Worm (Caenorhabditis elegans) whole organism, L3 larva: ENCODE data around the gene acr-20.

Experiments
- R02D3.7 ChIP-seq: fragments of 150-350 bp; optimal IDR thresholded peaks from 2 replicates; lab custom pipeline; 2014; ENCODE audit warnings: missing biosample characterization, missing genetic modification characterization
- ZK546.5 ChIP-seq: sonication (generic microtip); optimal IDR thresholded peaks from 2 replicates; lab custom pipeline; 2017; ENCODE audit warnings: missing biosample characterization, missing genetic modification characterization
- aly-2 ChIP-seq: fragments of 150-350 bp; optimal IDR thresholded peaks from 2 replicates; lab custom pipeline; 2014; ENCODE audit warnings: missing biosample characterization, missing genetic modification characterization
- ama-1 ChIP-seq: fragments of 150-350 bp; optimal IDR thresholded peaks from 2 replicates; lab custom pipeline; 2018
- ceh-16 ChIP-seq: sonication (generic microtip); optimal IDR thresholded peaks from 2 replicates; lab custom pipeline; 2017; ENCODE audit warnings: missing biosample characterization, missing genetic modification characterization
- ceh-28 ChIP-seq: fragments of 150-350 bp; optimal IDR thresholded peaks from 2 replicates; lab custom pipeline; 2014; ENCODE audit warnings: missing biosample characterization, missing genetic modification reagents, missing genetic modification characterization
- ceh-82 ChIP-seq: fragments of 150-350 bp; optimal IDR thresholded peaks from 2 replicates; lab custom pipeline; 2014; ENCODE audit warnings: missing biosample characterization, missing genetic modification characterization
- ceh-9 ChIP-seq: sonication (generic microtip); optimal IDR thresholded peaks from 2 replicates; lab custom pipeline; 2018; ENCODE audit warnings: missing biosample characterization, missing genetic modification characterization
- daf-12 ChIP-seq: fragments of 150-350 bp; optimal IDR thresholded peaks from 2 replicates; lab custom pipeline; 2014; ENCODE audit warnings: missing biosample characterization, missing genetic modification reagents, missing genetic modification characterization
- egl-27 ChIP-seq: sonication (generic microtip); optimal IDR thresholded peaks from 4 replicates; lab custom pipeline; 2017; ENCODE audit warnings: missing biosample characterization, missing genetic modification reagents, missing genetic modification characterization
- egl-5 ChIP-seq: fragments of 150-350 bp; optimal IDR thresholded peaks from 2 replicates; lab custom pipeline; 2017; ENCODE audit warnings: missing biosample characterization, missing genetic modification reagents, missing genetic modification characterization, inconsistent platforms
- elt-1 ChIP-seq: fragments of 150-350 bp; optimal IDR thresholded peaks from 2 replicates; lab custom pipeline; 2014; ENCODE audit warnings: missing biosample characterization, missing genetic modification characterization
- elt-2 ChIP-seq: sonication (generic microtip); optimal IDR thresholded peaks from 2 replicates; lab custom pipeline; 2016; ENCODE audit warnings: missing genetic modification reagents, mild to moderate bottlenecking, missing genetic modification characterization, missing compliant biosample characterization
- elt-3 ChIP-seq, 3 experiments: fragments of 150-350 bp in 1 of 3; sonication (generic microtip) in 2 of 3; optimal IDR thresholded peaks; 2 replicates in 2 of 3; 4 replicates in 1 of 3; lab custom pipeline; 2014 to 2017; ENCODE audit warnings: missing biosample characterization in 3 of 3, missing genetic modification characterization in 3 of 3
- eor-1 ChIP-seq, 2 experiments: fragments of 150-350 bp; optimal IDR thresholded peaks; 2 replicates each; lab custom pipeline; 2014 to 2018; ENCODE audit warnings: missing biosample characterization in 2 of 2, missing genetic modification characterization in 2 of 2
- fkh-10 ChIP-seq: sonication (generic microtip); optimal IDR thresholded peaks from 2 replicates; lab custom pipeline; 2017; ENCODE audit warnings: missing biosample characterization, missing genetic modification reagents, missing genetic modification characterization
- fkh-2 ChIP-seq: fragments of 150-350 bp; optimal IDR thresholded peaks from 2 replicates; lab custom pipeline; 2014; ENCODE audit warnings: missing biosample characterization, missing genetic modification reagents, missing genetic modification characterization
- fos-1 ChIP-seq: fragments of 150-350 bp; optimal IDR thresholded peaks from 2 replicates; lab custom pipeline; 2014; ENCODE audit warnings: missing biosample characterization, missing genetic modification characterization
- hmg-11 ChIP-seq: sonication (generic microtip); optimal IDR thresholded peaks from 2 replicates; lab custom pipeline; 2016; ENCODE audit warnings: missing genetic modification characterization, missing compliant biosample characterization
- jun-1 ChIP-seq: fragments of 150-350 bp; optimal IDR thresholded peaks from 2 replicates; lab custom pipeline; 2014; ENCODE audit warnings: missing biosample characterization, missing genetic modification reagents, missing genetic modification characterization
- lin-15B ChIP-seq: fragments of 150-350 bp; optimal IDR thresholded peaks from 2 replicates; lab custom pipeline; 2014; ENCODE audit warnings: missing biosample characterization, missing genetic modification characterization
- lin-39 ChIP-seq: fragments of 150-350 bp; optimal IDR thresholded peaks from 2 replicates; lab custom pipeline; 2018; ENCODE audit warnings: missing biosample characterization, missing genetic modification reagents, missing genetic modification characterization
- lsy-12 ChIP-seq: sonication (generic microtip); optimal IDR thresholded peaks from 2 replicates; lab custom pipeline; 2016; ENCODE audit warnings: mild to moderate bottlenecking, missing genetic modification characterization, missing compliant biosample characterization
- mdl-1 ChIP-seq: fragments of 150-350 bp; optimal IDR thresholded peaks from 2 replicates; lab custom pipeline; 2014; ENCODE audit warnings: missing biosample characterization, missing genetic modification characterization
- mml-1 ChIP-seq: fragments of 150-350 bp; sonication (generic microtip); optimal IDR thresholded peaks from 3 replicates; lab custom pipeline; 2014; ENCODE audit warnings: missing biosample characterization, missing genetic modification characterization
- nfya-1 ChIP-seq: sonication (generic microtip); optimal IDR thresholded peaks from 2 replicates; lab custom pipeline; 2017; ENCODE audit warnings: missing genetic modification characterization, mild to moderate bottlenecking, missing compliant biosample characterization, antibody characterized with exemption, moderate library complexity; ENCODE audit not compliant: insufficient read depth
- nhr-11 ChIP-seq: fragments of 150-350 bp; optimal IDR thresholded peaks from 2 replicates; lab custom pipeline; 2014; ENCODE audit warnings: missing biosample characterization, missing genetic modification characterization
- nhr-12 ChIP-seq: fragments of 150-350 bp; optimal IDR thresholded peaks from 2 replicates; lab custom pipeline; 2014; ENCODE audit warnings: missing biosample characterization, missing genetic modification characterization
- nhr-23 ChIP-seq: fragments of 150-350 bp; optimal IDR thresholded peaks from 2 replicates; lab custom pipeline; 2014; ENCODE audit warnings: missing biosample characterization, missing genetic modification reagents, missing genetic modification characterization
- nhr-237 ChIP-seq: fragments of 150-350 bp; optimal IDR thresholded peaks from 2 replicates; lab custom pipeline; 2014; ENCODE audit warnings: missing biosample characterization, missing genetic modification characterization
- nhr-25 ChIP-seq: sonication (generic microtip); optimal IDR thresholded peaks from 2 replicates; lab custom pipeline; 2017; ENCODE audit warnings: missing biosample characterization, missing genetic modification characterization
- nhr-28 ChIP-seq: fragments of 150-350 bp; optimal IDR thresholded peaks from 2 replicates; lab custom pipeline; 2014; ENCODE audit warnings: missing biosample characterization, missing genetic modification characterization
- nhr-43 ChIP-seq: sonication (generic microtip); optimal IDR thresholded peaks from 2 replicates; lab custom pipeline; 2016; ENCODE audit warnings: mild to moderate bottlenecking, missing genetic modification characterization, missing compliant biosample characterization; ENCODE audit not compliant: poor library complexity, severe bottlenecking
- nhr-67 ChIP-seq: fragments of 150-350 bp; optimal IDR thresholded peaks from 2 replicates; lab custom pipeline; 2014; ENCODE audit warnings: missing biosample characterization, missing genetic modification characterization
- nhr-76 ChIP-seq: fragments of 150-350 bp; sonication (generic microtip); optimal IDR thresholded peaks from 5 replicates; lab custom pipeline; 2014; ENCODE audit warnings: missing biosample characterization, missing genetic modification characterization
- nhr-77 ChIP-seq: fragments of 150-350 bp; optimal IDR thresholded peaks from 2 replicates; lab custom pipeline; 2014; ENCODE audit warnings: missing biosample characterization, missing genetic modification characterization
- pha-4 ChIP-seq: fragments of 150-350 bp; optimal IDR thresholded peaks from 2 replicates; lab custom pipeline; 2014; ENCODE audit warnings: missing biosample characterization, missing genetic modification reagents, missing genetic modification characterization
- pqm-1 ChIP-seq: fragments of 150-350 bp; optimal IDR thresholded peaks from 2 replicates; lab custom pipeline; 2017; ENCODE audit warnings: missing biosample characterization, missing genetic modification characterization, inconsistent platforms
- sea-2 ChIP-seq: fragments of 150-350 bp; sonication (generic microtip); optimal IDR thresholded peaks from 4 replicates; lab custom pipeline; 2014; ENCODE audit warnings: missing biosample characterization, missing genetic modification reagents, missing genetic modification characterization
- skn-1 ChIP-seq: fragments of 150-350 bp; optimal IDR thresholded peaks from 2 replicates; lab custom pipeline; 2014; ENCODE audit warnings: missing biosample characterization, missing genetic modification characterization
- snpc-4 ChIP-seq: fragments of 150-350 bp; optimal IDR thresholded peaks from 2 replicates; lab custom pipeline; 2014; ENCODE audit warnings: missing biosample characterization, missing genetic modification characterization
- tbx-2 ChIP-seq: sonication (generic microtip); optimal IDR thresholded peaks from 2 replicates; lab custom pipeline; 2016; ENCODE audit warnings: mild to moderate bottlenecking, missing genetic modification characterization, missing compliant biosample characterization
- unc-39 ChIP-seq: sonication (generic microtip); optimal IDR thresholded peaks from 4 replicates; lab custom pipeline; 2017; ENCODE audit warnings: missing biosample characterization, missing genetic modification characterization
- unc-62 ChIP-seq: fragments of 150-350 bp; sonication (generic microtip); optimal IDR thresholded peaks from 4 replicates; lab custom pipeline; 2014; ENCODE audit warnings: missing biosample characterization, missing genetic modification reagents, missing genetic modification characterization
- zag-1 ChIP-seq: fragments of 150-350 bp; optimal IDR thresholded peaks from 2 replicates; lab custom pipeline; 2014; ENCODE audit warnings: missing biosample characterization, missing genetic modification characterization
- ztf-11 ChIP-seq: fragments of 150-350 bp; optimal IDR thresholded peaks from 2 replicates; lab custom pipeline; 2014; ENCODE audit warnings: missing biosample characterization, missing genetic modification characterization
- ztf-4 ChIP-seq: fragments of 150-350 bp; optimal IDR thresholded peaks from 2 replicates; lab custom pipeline; 2014; ENCODE audit warnings: missing biosample characterization, missing genetic modification characterization

Gene acr-20

ce11 chrII:14393766-14394165 lies 16.1 kb upstream of the acr-20 start:
- TF ChIP-seq egl-5 (tag; lab: Kevin White, UChicago) (no peak), lin-15B (no peak), mml-1 (tag; lab: Kevin White, UChicago) (no peak), ztf-4 (no peak), fos-1 (tag; lab: Kevin White, UChicago) (no peak), lin-39 (tag; lab: Kevin White, UChicago) (no peak), nhr-77 (no peak), pha-4 (no peak), nfya-1 (no peak), nhr-23 (tag; lab: Kevin White, UChicago) (no peak), egl-27 (tag; lab: Kevin White, UChicago) (no peak), elt-2 (tag; lab: Kevin White, UChicago) (no peak), pqm-1 (no peak), lsy-12 (tag; lab: Kevin White, UChicago) (no peak), aly-2 (no peak), fkh-2 (tag; lab: Kevin White, UChicago) (no peak), nhr-76 (tag; lab: Kevin White, UChicago) (no peak), skn-1 (tag; lab: Kevin White, UChicago) (no peak), nhr-237 (tag; lab: Kevin White, UChicago) (no peak)

- TF ChIP-seq lin-15B, result peak; percentile 90
- no peak for TF ChIP-seq fkh-2 (tag; lab: Kevin White, UChicago)
- no peak for TF ChIP-seq nhr-237 (tag; lab: Kevin White, UChicago)
- no peak for TF ChIP-seq ceh-16 (tag; lab: Kevin White, UChicago)
- TF ChIP-seq nhr-23 (tag; lab: Kevin White, UChicago), result peak; percentile 46
- TF ChIP-seq daf-12 (tag; lab: Kevin White, UChicago), result no peak
- no peak for TF ChIP-seq ztf-11 (tag; lab: Kevin White, UChicago)
- no peak for TF ChIP-seq fkh-10 (GFP tag; lab: Kevin White, UChicago)
- TF ChIP-seq elt-1, result no peak
- TF ChIP-seq pqm-1, result no peak
- TF ChIP-seq egl-27 (tag; lab: Kevin White, UChicago), result no peak
- no peak for TF ChIP-seq jun-1 (tag; lab: Kevin White, UChicago)
- no peak for TF ChIP-seq ZK546.5 (tag; lab: Kevin White, UChicago)
- no peak for TF ChIP-seq eor-1 (tag; optimal IDR thresholded peaks at IDR 0.05; lab: Kevin White, UChicago)
- TF ChIP-seq R02D3.7, result peak; percentile 63
- TF ChIP-seq elt-3 (tag; optimal IDR thresholded peaks at IDR 0.05; lab: Kevin White, UChicago), result no peak
- TF ChIP-seq nhr-25 (tag; lab: Kevin White, UChicago), result peak; percentile 50
- TF ChIP-seq hmg-11 (tag; lab: Kevin White, UChicago), result peak; percentile 85
- TF ChIP-seq nhr-12 (tag; lab: Kevin White, UChicago), result no peak
- no peak for TF ChIP-seq fos-1 (tag; lab: Kevin White, UChicago)
- TF ChIP-seq unc-62 (GFP tag; lab: Kevin White, UChicago), result no peak
- TF ChIP-seq nhr-76 (tag; lab: Kevin White, UChicago), result no peak
- no peak for TF ChIP-seq ceh-82
- no peak for TF ChIP-seq sea-2 (GFP tag; lab: Kevin White, UChicago)
- TF ChIP-seq mdl-1 (tag; lab: Kevin White, UChicago), result no peak
- no peak for TF ChIP-seq nhr-43 (tag; lab: Kevin White, UChicago)
- no peak for TF ChIP-seq skn-1 (tag; lab: Kevin White, UChicago)
- TF ChIP-seq ztf-4, result no peak
- TF ChIP-seq nhr-28, result no peak
- TF ChIP-seq snpc-4, result peak; percentile 37
- TF ChIP-seq nhr-77, result no peak
- TF ChIP-seq ceh-28, result peak; percentile 46
- peak; percentile 12 for TF ChIP-seq elt-2 (tag; lab: Kevin White, UChicago)
- no peak for TF ChIP-seq unc-39 (tag; lab: Kevin White, UChicago)
- TF ChIP-seq pha-4, result peak; percentile 55
- TF ChIP-seq mml-1 (tag; lab: Kevin White, UChicago), result no peak
- TF ChIP-seq aly-2, result no peak
- TF ChIP-seq nhr-67, result no peak
- TF ChIP-seq tbx-2 (tag; lab: Kevin White, UChicago), result no peak
- TF ChIP-seq egl-5 (tag; lab: Kevin White, UChicago), result peak; percentile 87
- peak; percentile 83 for TF ChIP-seq lin-39 (tag; lab: Kevin White, UChicago)
- no peak for TF ChIP-seq nhr-11 (tag; lab: Kevin White, UChicago)
- no peak for TF ChIP-seq zag-1 (tag; lab: Kevin White, UChicago)
- TF ChIP-seq nfya-1, result peak; percentile 82
- no peak for TF ChIP-seq lsy-12 (tag; lab: Kevin White, UChicago)
- TF ChIP-seq ama-1, result no peak
- TF ChIP-seq ceh-9, result no peak
Measured at ce11 chrII:14390036-14390763, 12.5 kb upstream of the acr-20 start, which contains the start of the genes kbp-3 and nurf-1. Gene kbp-3, minus strand, starts transcription at chrII:14390078. Gene nurf-1, plus strand, starts transcription at chrII:14390713.
